4 fruit fly cellular contexts compared by ENCODE assay signal in the genomic region with DNA sequence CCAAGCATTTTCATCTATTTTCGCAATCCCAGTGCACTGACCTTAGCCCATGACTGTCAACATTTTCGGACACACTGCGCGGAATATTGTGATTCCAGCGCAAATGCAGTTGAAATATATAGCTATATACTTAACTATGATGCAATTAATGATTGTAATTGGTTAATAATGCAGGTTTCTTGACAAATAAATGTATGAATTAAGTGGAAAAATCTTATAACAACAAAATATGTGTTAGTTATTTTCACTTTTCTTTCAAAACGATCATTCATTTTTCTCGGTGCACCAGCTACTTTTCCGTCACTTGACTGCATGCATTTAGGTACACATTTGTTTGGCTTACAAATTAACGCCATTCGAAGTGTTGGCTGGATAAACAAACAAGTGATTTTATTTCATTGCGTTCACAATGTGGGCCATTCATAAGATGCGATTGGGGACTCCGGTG.
A peak's percentile ranks its signal among the peaks of the same experiment; 100 is the strongest.
TF ChIP-seq lines count a peak whose summit lies in the region.

No protein-coding gene starts in this region.

- TF ChIP-seq CTCF in whole organism, embryonic (GFP tag; optimal IDR thresholded peaks at IDR 0.05; lab: Kevin White, UChicago) = no peak

TF ChIP-seq in whole organism, embryonic, 481 proteins besides CTCF, POLR2A, EP300 and RAD21 (continues in another document):
- TF ChIP-seq CG12236 (GFP tag; optimal IDR thresholded peaks at IDR 0.05; lab: Kevin White, UChicago) = peak; percentile 12
- peak; percentile 61 for TF ChIP-seq CG7839 (tag; optimal IDR thresholded peaks at IDR 0.05; lab: Kevin White, UChicago)
- peak; percentile 58 for TF ChIP-seq Hr3 (GFP tag; optimal IDR thresholded peaks at IDR 0.05; lab: Kevin White, UChicago)
- TF ChIP-seq ssp (GFP tag; IDR thresholded peaks at IDR 0.05; lab: Robert Waterston, UW) = peak; percentile 16; the same call in 1 of the 2 replicates
- peak; percentile 27 for TF ChIP-seq run (tag; optimal IDR thresholded peaks at IDR 0.05; lab: Kevin White, UChicago)
- TF ChIP-seq stwl (tag; optimal IDR thresholded peaks at IDR 0.05; lab: Kevin White, UChicago) = no peak
- no peak for TF ChIP-seq Trl (optimal IDR thresholded peaks at IDR 0.05; lab: Kevin White, UChicago)
- peak; percentile 29 for TF ChIP-seq Trl (GFP tag; optimal IDR thresholded peaks at IDR 0.05; lab: Kevin White, UChicago)
- TF ChIP-seq Gug (GFP tag; IDR thresholded peaks at IDR 0.05; lab: Robert Waterston, UW) = no peak
- TF ChIP-seq CG5953 (GFP tag; IDR thresholded peaks at IDR 0.05; lab: Robert Waterston, UW) = no peak
- no peak for TF ChIP-seq h (optimal IDR thresholded peaks at IDR 0.05; lab: Kevin White, UChicago)
- TF ChIP-seq CG10431 (GFP tag; optimal IDR thresholded peaks at IDR 0.05; lab: Kevin White, UChicago) = peak; percentile 24
- TF ChIP-seq CG6254 (GFP tag; optimal IDR thresholded peaks at IDR 0.05; lab: Kevin White, UChicago) = peak; percentile 41
- TF ChIP-seq ems (GFP tag; optimal IDR thresholded peaks at IDR 0.05; lab: Kevin White, UChicago) = no peak
- peak; percentile 42 for TF ChIP-seq CG12219 (GFP tag; optimal IDR thresholded peaks at IDR 0.05; lab: Kevin White, UChicago)
- TF ChIP-seq ci (GFP tag; IDR thresholded peaks at IDR 0.05; lab: Robert Waterston, UW) = peak; percentile 28; the same call in 1 of the 3 replicates
- peak; percentile 47 for TF ChIP-seq Mes4 (GFP tag; optimal IDR thresholded peaks at IDR 0.05; lab: Kevin White, UChicago)
- peak; percentile 53 for TF ChIP-seq D19A (tag; optimal IDR thresholded peaks at IDR 0.05; lab: Kevin White, UChicago)
- TF ChIP-seq CG1529 (GFP tag; optimal IDR thresholded peaks at IDR 0.05; lab: Kevin White, UChicago) = peak; percentile 26
- peak; percentile 15 for TF ChIP-seq HHEX (GFP tag; optimal IDR thresholded peaks at IDR 0.05; lab: Kevin White, UChicago)

TF ChIP-seq in whole organism, prepupa, 60 proteins besides CTCF, POLR2A, EP300 and RAD21 (continues in another document):
- TF ChIP-seq svp (GFP tag; lab: Kevin White, UChicago) = peak; percentile 78
- TF ChIP-seq esn (GFP tag; optimal IDR thresholded peaks at IDR 0.05; lab: Kevin White, UChicago) = peak; percentile 61
- TF ChIP-seq fd85E (GFP tag; optimal IDR thresholded peaks at IDR 0.05; lab: Kevin White, UChicago) = no peak
- TF ChIP-seq dac (GFP tag; optimal IDR thresholded peaks at IDR 0.05; lab: Kevin White, UChicago) = peak; percentile 48
- TF ChIP-seq CG11902 (GFP tag; optimal IDR thresholded peaks at IDR 0.05; lab: Kevin White, UChicago) = no peak
- peak; percentile 52 for TF ChIP-seq Sox102F (GFP tag; optimal IDR thresholded peaks at IDR 0.05; lab: Kevin White, UChicago)
- peak; percentile 15 for TF ChIP-seq Sox15 (GFP tag; optimal IDR thresholded peaks at IDR 0.05; lab: Kevin White, UChicago)
- peak; percentile 66 for TF ChIP-seq Eip75B (GFP tag; optimal IDR thresholded peaks at IDR 0.05; lab: Kevin White, UChicago)
- TF ChIP-seq CG10631 (GFP tag; optimal IDR thresholded peaks at IDR 0.05; lab: Kevin White, UChicago) = peak; percentile 59
- peak; percentile 47 for TF ChIP-seq CG34406 (GFP tag; optimal IDR thresholded peaks at IDR 0.05; lab: Kevin White, UChicago)
- TF ChIP-seq Hr38 (GFP tag; optimal IDR thresholded peaks at IDR 0.05; lab: Kevin White, UChicago) = no peak
- TF ChIP-seq OdsH (GFP tag; optimal IDR thresholded peaks at IDR 0.05; lab: Kevin White, UChicago) = peak; percentile 63
- TF ChIP-seq pdm3 (GFP tag; optimal IDR thresholded peaks at IDR 0.05; lab: Kevin White, UChicago) = peak; percentile 64
- TF ChIP-seq CG6808 (GFP tag; optimal IDR thresholded peaks at IDR 0.05; lab: Kevin White, UChicago) = peak; percentile 29
- TF ChIP-seq eg (GFP tag; IDR thresholded peaks at IDR 0.05; lab: Robert Waterston, UW) = peak; percentile 66; the same call in 2 of the 3 replicates
- no peak for TF ChIP-seq fd59A (GFP tag; optimal IDR thresholded peaks at IDR 0.05; lab: Kevin White, UChicago)
- TF ChIP-seq CG8632 (GFP tag; optimal IDR thresholded peaks at IDR 0.05; lab: Kevin White, UChicago) = peak; percentile 28
- TF ChIP-seq dsx (GFP tag; optimal IDR thresholded peaks at IDR 0.05; lab: Kevin White, UChicago; ENCODE audit: poor library complexity, severe bottlenecking) = peak; percentile 22
- peak; percentile 58 for TF ChIP-seq achi (GFP tag; optimal IDR thresholded peaks at IDR 0.05; lab: Kevin White, UChicago)
- TF ChIP-seq net (GFP tag; optimal IDR thresholded peaks at IDR 0.05; lab: Kevin White, UChicago) = peak; percentile 39
- peak; percentile 59 for TF ChIP-seq Hr4 (GFP tag; optimal IDR thresholded peaks at IDR 0.05; lab: Kevin White, UChicago)
- peak; percentile 54 for TF ChIP-seq acj6 (GFP tag; optimal IDR thresholded peaks at IDR 0.05; lab: Kevin White, UChicago)

TF ChIP-seq in whole organism, pupa, 21 proteins besides CTCF, POLR2A, EP300 and RAD21:
- TF ChIP-seq Pif1B (GFP tag; optimal IDR thresholded peaks at IDR 0.05; lab: Kevin White, UChicago) (peak; percentile 37), CG32121 (GFP tag; IDR thresholded peaks at IDR 0.05; lab: Robert Waterston, UW) (peak; percentile 52), CG8159 (tag; optimal IDR thresholded peaks at IDR 0.05; lab: Kevin White, UChicago) (peak; percentile 38), fd96Ca (GFP tag; IDR thresholded peaks at IDR 0.05; lab: Robert Waterston, UW) (0 out of 3 replicates have a peak, but pooled peaks have one; percentile 26), CG13204 (GFP tag; optimal IDR thresholded peaks at IDR 0.05; lab: Kevin White, UChicago) (no peak), CG10348 (GFP tag; IDR thresholded peaks at IDR 0.05; lab: Robert Waterston, UW) (no peak), CG12605 (GFP tag; IDR thresholded peaks at IDR 0.05; lab: Robert Waterston, UW) (no peak), EcR (GFP tag; optimal IDR thresholded peaks at IDR 0.05; lab: Kevin White, UChicago) (peak; percentile 72), CG8301 (tag; optimal IDR thresholded peaks at IDR 0.05; lab: Kevin White, UChicago) (peak; percentile 72), D1 (tag; optimal IDR thresholded peaks at IDR 0.05; lab: Kevin White, UChicago) (no peak), CG4496 (GFP tag; IDR thresholded peaks at IDR 0.05; lab: Robert Waterston, UW) (peak; percentile 70; the same call in 2 of the 3 replicates), gl (tag; optimal IDR thresholded peaks at IDR 0.05; lab: Kevin White, UChicago) (no peak), rn (GFP tag; IDR thresholded peaks at IDR 0.05; lab: Robert Waterston, UW) (0 out of 2 replicates have a peak, but pooled peaks have one; percentile 36), CG17806 (tag; optimal IDR thresholded peaks at IDR 0.05; lab: Kevin White, UChicago) (peak; percentile 18), CG34367 (tag; optimal IDR thresholded peaks at IDR 0.05; lab: Kevin White, UChicago) (peak; percentile 27), CG9948 (tag; optimal IDR thresholded peaks at IDR 0.05; lab: Kevin White, UChicago) (peak; percentile 48), CG15710 (tag; optimal IDR thresholded peaks at IDR 0.05; lab: Kevin White, UChicago) (peak; percentile 25), Pif1A (GFP tag; optimal IDR thresholded peaks at IDR 0.05; lab: Kevin White, UChicago) (peak; percentile 58), Ets98B (GFP tag; IDR thresholded peaks at IDR 0.05; lab: Robert Waterston, UW) (peak; percentile 38; the same call in 1 of the 2 replicates), CG14655 (GFP tag; optimal IDR thresholded peaks at IDR 0.05; lab: Kevin White, UChicago) (peak; percentile 75)

TF ChIP-seq in whole organism, wandering third instar larva, 38 proteins besides CTCF, POLR2A, EP300 and RAD21:
- peak; percentile 24 for TF ChIP-seq ey (GFP tag; optimal IDR thresholded peaks at IDR 0.05; lab: Kevin White, UChicago)
- TF ChIP-seq CG9705 (GFP tag; optimal IDR thresholded peaks at IDR 0.05; lab: Kevin White, UChicago) = no peak
- TF ChIP-seq h (GFP tag; optimal IDR thresholded peaks at IDR 0.05; lab: Kevin White, UChicago) = peak; percentile 11
- no peak for TF ChIP-seq woc (GFP tag; optimal IDR thresholded peaks at IDR 0.05; lab: Kevin White, UChicago)
- no peak for TF ChIP-seq dsf (GFP tag; optimal IDR thresholded peaks at IDR 0.05; lab: Kevin White, UChicago; ENCODE audit: borderline replicate concordance)
- TF ChIP-seq CrebA (GFP tag; optimal IDR thresholded peaks at IDR 0.05; lab: Kevin White, UChicago; ENCODE audit: borderline replicate concordance) = no peak
- TF ChIP-seq Myc (optimal IDR thresholded peaks at IDR 0.05; lab: Kevin White, UChicago) = no peak
- peak; percentile 43 for TF ChIP-seq HLH106 (tag; optimal IDR thresholded peaks at IDR 0.05; lab: Kevin White, UChicago)
- no peak for TF ChIP-seq dmrt93B (GFP tag; optimal IDR thresholded peaks at IDR 0.05; lab: Kevin White, UChicago)
- TF ChIP-seq usp (GFP tag; optimal IDR thresholded peaks at IDR 0.05; lab: Kevin White, UChicago) = no peak
- TF ChIP-seq rgr (GFP tag; optimal IDR thresholded peaks at IDR 0.05; lab: Kevin White, UChicago) = no peak
- TF ChIP-seq Hr83 (GFP tag; optimal IDR thresholded peaks at IDR 0.05; lab: Kevin White, UChicago; ENCODE audit: poor library complexity, severe bottlenecking) = no peak
- TF ChIP-seq brk (GFP tag; optimal IDR thresholded peaks at IDR 0.05; lab: Kevin White, UChicago) = no peak
- TF ChIP-seq foxo (GFP tag; optimal IDR thresholded peaks at IDR 0.05; lab: Kevin White, UChicago) = peak in 1 of 2 experiments; percentile 38
- TF ChIP-seq Sp1 (GFP tag; optimal IDR thresholded peaks at IDR 0.05; lab: Kevin White, UChicago) = peak; percentile 33
- peak; percentile 51 for TF ChIP-seq fru (GFP tag; optimal IDR thresholded peaks at IDR 0.05; lab: Kevin White, UChicago)
- peak; percentile 3 for TF ChIP-seq psq (GFP tag; optimal IDR thresholded peaks at IDR 0.05; lab: Kevin White, UChicago)

Comparison
In these comparisons a context has a peak if more than half of its experiments do, and no peak if none do; other contexts are left out.
1. Of the 7 proteins assayed by ChIP-seq in both whole organism, embryonic and whole organism, prepupa: peak only in whole organism, embryonic: Blimp-1; only in whole organism, prepupa: Hr39; in both: Sox102F; in neither: 4.